Worm (Caenorhabditis elegans): Measurements from ENCODE around the gene K02F6.3.
"Not testable (repeated sequence)": the region's sequence is repeated elsewhere in the genome, so short reads cannot be mapped to it uniquely, and the experiment has no call there.

Gene K02F6.3

DNA sequence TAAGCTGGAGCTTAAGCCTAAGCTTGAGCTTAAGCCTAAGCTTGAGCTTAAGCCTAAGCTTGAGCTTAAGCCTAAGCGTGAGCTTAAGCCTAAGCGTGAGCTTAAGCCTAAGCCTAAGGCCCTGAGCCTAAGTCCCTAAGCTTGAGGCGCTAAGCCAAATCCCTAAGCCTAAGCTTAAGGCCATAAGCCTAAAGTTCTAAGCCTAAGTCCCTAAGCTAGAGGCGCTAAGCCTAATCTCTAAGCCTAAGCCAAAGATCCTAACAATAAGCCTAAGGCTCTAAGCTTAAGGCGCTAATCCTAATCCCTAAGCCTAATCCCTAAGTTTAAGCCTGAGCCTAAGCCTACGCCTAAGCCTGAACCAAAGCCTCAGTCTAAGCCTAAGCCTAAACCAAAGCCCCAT lies 20.4 kb upstream of the K02F6.3 start:
- no peak for TF ChIP-seq pha-4 (tag; optimal IDR thresholded peaks at IDR 0.05)
- no peak for TF ChIP-seq ztf-11 (tag; optimal IDR thresholded peaks at IDR 0.05)
- TF ChIP-seq R02D3.7 (tag; optimal IDR thresholded peaks at IDR 0.05) = no peak
- no peak for TF ChIP-seq tbx-2 (tag; optimal IDR thresholded peaks at IDR 0.05)
- TF ChIP-seq lin-39 (tag; optimal IDR thresholded peaks at IDR 0.05) = no peak
- no peak for TF ChIP-seq ama-1 (optimal IDR thresholded peaks at IDR 0.05)
- no peak for TF ChIP-seq ceh-16 (tag; optimal IDR thresholded peaks at IDR 0.05)
- no peak for TF ChIP-seq hmg-11 (tag; optimal IDR thresholded peaks at IDR 0.05)
- no peak for TF ChIP-seq egl-5 (tag; optimal IDR thresholded peaks at IDR 0.05)
- TF ChIP-seq unc-39 (tag; optimal IDR thresholded peaks at IDR 0.05) = no peak
- TF ChIP-seq nhr-28 (tag; optimal IDR thresholded peaks at IDR 0.05) = no peak
- TF ChIP-seq eor-1 (tag; optimal IDR thresholded peaks at IDR 0.05) = no peak

ce11 chrII:2526887-2527286 lies 19.1 kb upstream of the K02F6.3 start:
- TF ChIP-seq tbx-2 (tag; optimal IDR thresholded peaks at IDR 0.05) (no peak), skn-1 (tag; optimal IDR thresholded peaks at IDR 0.05) (no peak), unc-39 (tag; optimal IDR thresholded peaks at IDR 0.05) (no peak), mml-1 (tag; optimal IDR thresholded peaks at IDR 0.05) (no peak), pha-4 (tag; optimal IDR thresholded peaks at IDR 0.05) (no peak)

- no peak for TF ChIP-seq R02D3.7 (tag; optimal IDR thresholded peaks at IDR 0.05)
- TF ChIP-seq nhr-11 (tag; optimal IDR thresholded peaks at IDR 0.05) = no peak
- TF ChIP-seq ceh-28 (tag; optimal IDR thresholded peaks at IDR 0.05) = no peak
- no peak for TF ChIP-seq egl-5 (tag; optimal IDR thresholded peaks at IDR 0.05)
- no peak for TF ChIP-seq pqm-1 (tag; optimal IDR thresholded peaks at IDR 0.05)
- TF ChIP-seq lin-15B (tag; optimal IDR thresholded peaks at IDR 0.05) = no peak
- TF ChIP-seq skn-1 (tag; optimal IDR thresholded peaks at IDR 0.05) = no peak
- no peak for TF ChIP-seq nhr-67 (tag; optimal IDR thresholded peaks at IDR 0.05)
- no peak for TF ChIP-seq ZK546.5 (tag; optimal IDR thresholded peaks at IDR 0.05)
- no peak for TF ChIP-seq snpc-4 (tag; optimal IDR thresholded peaks at IDR 0.05)
- TF ChIP-seq nhr-77 (tag; optimal IDR thresholded peaks at IDR 0.05) = no peak
- TF ChIP-seq lsy-12 (tag; optimal IDR thresholded peaks at IDR 0.05) = no peak
- no peak for TF ChIP-seq fkh-2 (tag; optimal IDR thresholded peaks at IDR 0.05)
- no peak for TF ChIP-seq nhr-28 (tag; optimal IDR thresholded peaks at IDR 0.05)
- no peak for TF ChIP-seq ceh-82 (tag; optimal IDR thresholded peaks at IDR 0.05)
- TF ChIP-seq jun-1 (tag; optimal IDR thresholded peaks at IDR 0.05) = no peak
- TF ChIP-seq elt-3 (tag; optimal IDR thresholded peaks at IDR 0.05) = no peak
- no peak for TF ChIP-seq ceh-9 (tag; optimal IDR thresholded peaks at IDR 0.05)
Measured at ce11 chrII:2530496-2530895, 15.5 kb upstream of the K02F6.3 start, which contains the start of gene K02F6.6. TSS of gene K02F6.6 (plus strand) at chrII:2530796.

ce11 chrII:2534459-2534858 lies 11.6 kb upstream of the K02F6.3 start, which contains the start of gene K02F6.5:
TSS of gene K02F6.5 (plus strand) at chrII:2534759.
- TF ChIP-seq nhr-76 (tag; optimal IDR thresholded peaks at IDR 0.05); sea-2 (GFP tag; optimal IDR thresholded peaks at IDR 0.05); nhr-28 (tag; optimal IDR thresholded peaks at IDR 0.05): not testable (repeated sequence)

DNA sequence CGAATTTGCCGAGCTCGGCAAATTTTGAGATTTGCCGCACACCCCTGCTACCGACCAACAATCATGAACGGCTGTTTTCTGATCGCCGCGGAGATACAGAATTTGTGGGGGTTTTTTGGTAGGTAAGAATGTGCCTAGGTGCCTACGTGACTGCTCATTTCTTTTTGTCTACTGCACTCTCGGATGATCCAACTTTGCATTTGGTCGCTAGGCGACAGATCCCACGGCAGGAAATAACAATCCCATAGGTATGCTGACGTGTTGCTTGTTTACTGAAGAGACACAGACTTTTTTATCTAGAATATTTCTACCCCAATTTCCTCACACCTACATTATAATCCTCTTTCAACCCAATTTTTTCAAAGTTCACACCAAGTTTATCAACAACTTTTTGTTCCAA lies 11.1 kb upstream of the K02F6.3 start, which contains the start of gene K02F6.8:
Gene K02F6.8 (minus strand): TSS at position 101 of the 400 bp plus-strand sequence.
- TF ChIP-seq nfya-1 (tag; optimal IDR thresholded peaks at IDR 0.05; ENCODE audit: insufficient read depth); ztf-11 (tag; optimal IDR thresholded peaks at IDR 0.05); aly-2 (tag; optimal IDR thresholded peaks at IDR 0.05): not testable (repeated sequence)

DNA sequence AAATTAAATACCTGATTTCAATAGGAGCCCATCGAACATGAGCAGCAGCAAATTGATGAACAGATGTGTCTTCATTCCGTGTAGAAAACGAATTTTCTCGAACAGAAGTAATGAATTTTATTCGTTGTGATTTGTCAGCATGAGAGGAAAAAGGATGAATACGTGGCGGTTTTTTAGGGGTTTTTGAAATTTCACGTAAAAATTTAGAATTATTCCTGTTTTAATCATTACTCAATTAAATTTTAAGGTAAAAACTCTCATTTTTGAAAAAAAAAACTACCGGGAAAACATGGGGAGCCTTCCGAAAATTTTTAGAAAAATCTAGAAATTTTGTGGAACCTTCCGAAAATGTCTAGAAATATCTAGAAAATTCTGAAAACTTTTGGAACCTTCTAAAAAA lies 8.3 kb upstream of the K02F6.3 start, which contains the start of gene K02F6.7:
Gene K02F6.7 (minus strand): TSS at position 101 of the 400 bp plus-strand sequence.
- TF ChIP-seq pha-4 (tag; optimal IDR thresholded peaks at IDR 0.05) = no peak
- no peak for TF ChIP-seq nhr-12 (tag; optimal IDR thresholded peaks at IDR 0.05)
- TF ChIP-seq pqm-1 (tag; optimal IDR thresholded peaks at IDR 0.05) = no peak
- no peak for TF ChIP-seq lsy-12 (tag; optimal IDR thresholded peaks at IDR 0.05)

All from whole organism, L3 larva.